Worm (Caenorhabditis elegans) whole organism, young adult: ENCODE data around the gene C08B6.14.

Experiments used
- Y95B8A.8 ChIP-seq: fragments of 200-800 bp; sonication (Bioruptor generic); IDR thresholded peaks from 2 replicates; pipeline ENCODE4 v1.3.6; 2022; ENCODE audit warnings: missing genetic modification reagents, missing genetic modification characterization, missing compliant biosample characterization
- ama-1 ChIP-seq, 3 experiments: fragments of 150-350 bp in 1 of 3; sonication (generic microtip) in 2 of 3; optimal IDR thresholded peaks; 2 replicates each; lab custom pipeline; 2014 to 2018; ENCODE audit warnings: missing biosample characterization in 2 of 3, missing genetic modification characterization in 2 of 3, missing genetic modification reagents in 2 of 3
- efl-1 ChIP-seq: fragments of 150-350 bp; optimal IDR thresholded peaks from 2 replicates; lab custom pipeline; 2014; ENCODE audit warnings: missing biosample characterization, missing genetic modification reagents, missing genetic modification characterization
- let-526 ChIP-seq: fragments of 200-800 bp; sonication (Bioruptor generic); IDR thresholded peaks from 2 replicates; pipeline ENCODE4 v1.3.6; 2022; ENCODE audit warnings: missing genetic modification reagents, missing genetic modification characterization, missing compliant biosample characterization
- lin-26 ChIP-seq: fragments of 200-800 bp; sonication (Bioruptor generic); IDR thresholded peaks from 2 replicates; pipeline ENCODE4 v1.3.6; 2022; ENCODE audit warnings: missing genetic modification reagents, missing genetic modification characterization, missing compliant biosample characterization
- zfh-2 ChIP-seq: fragments of 200-800 bp; sonication (Bioruptor generic); conservative IDR thresholded peaks from 2 replicates; pipeline ENCODE4 v1.3.6; 2022; ENCODE audit warnings: missing genetic modification reagents, missing genetic modification characterization, missing compliant biosample characterization

DNA sequence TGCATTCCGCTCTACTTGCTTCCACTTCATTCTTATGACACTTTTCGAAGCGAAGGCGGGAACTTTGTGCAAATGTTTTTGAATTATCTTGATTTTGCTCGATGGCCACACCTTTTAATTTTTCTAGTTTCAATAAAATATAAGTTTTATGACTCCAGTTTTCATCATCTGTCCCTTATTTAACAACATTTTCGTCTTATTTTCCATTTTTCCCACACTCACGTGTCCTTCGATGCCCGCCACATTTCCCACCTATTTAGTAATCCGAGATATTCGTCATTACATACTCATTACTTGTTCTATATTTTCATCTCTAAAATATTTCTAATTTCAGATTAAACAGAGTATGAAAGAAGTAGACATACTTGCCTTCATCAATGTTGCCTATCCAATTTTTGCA, 7.4 kb downstream of the C08B6.14 start, which contains the start of gene srd-49:
- TF ChIP-seq lin-26 (GFP tag; lab: Robert Waterston, UW) (no peak), Y95B8A.8 (no peak), let-526 (GFP tag; lab: Robert Waterston, UW) (no peak), ama-1 (optimal IDR thresholded peaks at IDR 0.05; lab: Kevin White, UChicago) (no peak), ama-1 (GFP tag; optimal IDR thresholded peaks at IDR 0.05; lab: Kevin White, UChicago) (no peak), zfh-2 (GFP tag; lab: Robert Waterston, UW) (no peak), efl-1 (GFP tag; lab: Kevin White, UChicago) (no peak)
